Worm (Caenorhabditis elegans): Measurements from ENCODE around the gene ulp-3.

The ulp-3 gene

DNA sequence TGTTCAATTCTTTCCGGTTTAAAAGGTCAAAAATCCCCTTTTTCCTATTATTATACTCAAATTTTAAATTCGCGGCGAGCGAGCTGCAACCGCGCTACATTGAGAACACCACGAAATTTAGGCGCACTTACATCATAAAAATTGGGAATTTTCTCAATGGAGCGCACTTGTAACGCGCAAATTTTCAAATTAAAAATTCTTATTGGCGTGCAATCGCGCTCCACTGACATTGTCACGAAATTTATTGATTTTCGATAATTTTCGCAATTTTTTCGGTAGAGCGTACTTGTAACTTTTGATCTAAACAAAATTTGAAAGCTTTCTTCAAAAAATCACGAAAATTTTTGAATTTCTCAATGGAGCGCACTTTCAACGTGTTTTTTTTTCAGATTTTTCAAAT is at the start of gene ulp-3:
Gene ulp-3, plus strand, starts transcription at position 388 of the 400 bp plus-strand sequence.
- TF ChIP-seq unc-62 (GFP tag; optimal IDR thresholded peaks at IDR 0.05), result no peak

DNA sequence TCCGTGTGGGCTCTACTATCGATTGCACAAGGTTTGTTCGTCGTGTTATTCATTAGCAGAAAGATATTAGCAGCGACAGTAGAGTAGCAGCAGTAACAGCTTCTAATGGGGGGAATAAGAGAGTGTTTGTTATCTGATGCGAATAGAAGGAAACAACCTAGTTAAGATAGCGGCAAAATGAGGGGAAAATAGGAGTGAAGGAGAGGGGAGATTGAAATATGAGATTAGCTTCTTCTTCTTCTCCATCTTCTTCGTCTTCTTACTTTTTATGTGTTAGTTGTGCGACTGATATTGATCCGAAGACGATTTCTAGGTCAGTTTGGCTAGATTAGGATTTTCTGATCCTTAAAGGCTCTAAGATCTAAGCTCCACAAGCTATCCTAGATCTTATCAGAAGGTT is 48.5 kb upstream of the ulp-3 start:
- no peak for TF ChIP-seq unc-62 (GFP tag; optimal IDR thresholded peaks at IDR 0.05)

DNA sequence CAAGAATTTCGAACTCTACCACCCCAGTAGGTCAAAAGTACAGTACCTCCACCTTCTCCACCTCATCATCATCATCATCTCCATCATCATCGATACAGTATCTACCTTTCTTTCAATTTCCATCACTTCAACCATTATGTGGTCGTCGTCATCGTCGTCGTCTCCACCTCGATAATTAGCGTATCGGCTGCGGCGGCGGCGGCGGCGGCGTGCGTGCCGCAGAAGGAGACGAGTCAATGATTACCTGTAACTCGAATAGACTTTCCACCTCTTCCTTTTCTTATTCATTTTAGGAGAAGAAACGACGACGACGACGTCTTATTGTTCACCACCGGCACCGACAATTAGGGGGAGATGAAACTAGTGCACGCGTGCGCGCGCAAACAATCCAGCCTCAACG is 47.9 kb upstream of the ulp-3 start:
- no peak for TF ChIP-seq unc-62 (GFP tag; optimal IDR thresholded peaks at IDR 0.05)

DNA sequence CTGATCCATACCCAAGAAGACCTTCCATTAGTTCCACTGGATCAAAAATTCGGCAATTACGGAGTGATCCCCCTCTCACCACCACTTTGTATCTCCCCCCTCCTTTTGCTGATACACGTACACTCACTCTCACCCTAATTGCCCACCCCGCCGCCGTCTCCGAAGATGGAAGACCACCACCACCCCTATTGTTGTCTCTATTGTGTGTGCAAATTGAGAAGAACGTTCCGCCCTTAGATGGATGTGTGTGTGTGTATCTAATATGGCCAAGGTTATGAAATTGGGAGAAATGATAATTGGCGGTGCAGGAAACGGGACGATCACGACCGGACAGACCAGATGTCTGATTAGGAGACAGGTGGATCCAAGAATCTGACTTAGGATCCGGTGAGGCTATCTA is 47.2 kb upstream of the ulp-3 start:
- no peak for TF ChIP-seq unc-62 (GFP tag; optimal IDR thresholded peaks at IDR 0.05)

DNA sequence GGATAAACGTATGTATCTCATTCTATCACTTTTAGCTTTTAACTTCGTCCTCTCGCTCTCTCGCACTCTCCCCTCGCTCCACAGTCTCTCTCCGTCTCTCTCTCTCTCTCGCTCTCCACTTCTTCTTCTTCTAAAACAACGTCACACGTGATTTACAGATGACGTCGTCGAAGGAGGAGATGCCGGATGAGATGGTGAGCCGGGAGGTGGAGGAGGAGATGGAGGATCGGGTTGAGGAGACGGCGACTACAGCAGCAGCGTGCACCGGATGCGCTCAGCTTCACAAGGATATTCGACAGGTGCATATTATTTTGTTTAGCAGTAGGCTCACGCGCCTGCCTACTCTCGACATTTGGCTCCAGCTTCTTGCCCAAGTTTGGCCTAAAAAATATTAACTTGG is 45.6 kb upstream of the ulp-3 start, which contains the start of gene elt-6:
Gene elt-6, plus strand, starts transcription at position 159 of the 400 bp plus-strand sequence.
- no peak for TF ChIP-seq unc-62 (GFP tag; optimal IDR thresholded peaks at IDR 0.05)

DNA sequence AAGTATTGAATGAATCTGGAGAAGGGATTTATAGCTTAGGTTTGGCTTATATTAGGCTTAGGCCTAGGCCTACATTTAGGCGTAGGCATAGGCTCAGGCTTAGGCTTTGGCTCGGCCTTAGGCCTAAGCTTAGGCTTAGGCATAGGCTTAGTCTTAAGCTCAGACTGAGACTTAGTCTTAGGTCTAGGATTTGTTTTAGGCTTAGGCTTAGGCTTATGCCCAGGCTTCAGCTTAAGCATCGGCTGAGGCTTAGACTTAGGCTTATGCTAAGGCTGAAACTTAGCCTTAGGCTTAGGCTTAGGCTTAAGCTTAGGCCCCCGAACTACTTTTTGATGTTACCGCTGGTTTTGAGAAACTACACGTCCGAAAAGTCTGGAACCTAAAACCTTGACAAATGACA is 42.9 kb upstream of the ulp-3 start:
- no peak for TF ChIP-seq unc-62 (GFP tag; optimal IDR thresholded peaks at IDR 0.05)

DNA sequence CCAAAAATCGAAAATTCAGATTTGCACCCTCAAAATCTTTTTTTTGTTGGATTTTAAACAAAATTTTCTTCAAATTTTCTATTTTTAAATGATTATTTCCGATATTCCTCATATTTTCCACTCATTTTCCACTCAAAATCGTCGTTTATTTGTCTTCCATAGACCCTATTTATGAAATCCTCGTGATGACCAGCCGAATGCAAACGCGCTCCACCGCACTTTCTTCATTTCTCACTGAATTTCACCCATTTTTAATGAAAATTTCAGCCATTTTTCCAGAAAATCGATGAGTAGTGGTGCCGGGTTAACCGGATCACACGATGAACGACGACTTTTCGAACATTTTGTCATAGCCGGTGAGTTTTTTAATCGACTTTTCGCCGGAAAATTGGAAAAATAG is 39.7 kb upstream of the ulp-3 start, which contains the start of gene denn-4:
Gene denn-4, plus strand, starts transcription at position 280 of the 400 bp plus-strand sequence.
- TF ChIP-seq unc-62 (GFP tag; optimal IDR thresholded peaks at IDR 0.05), result no peak

DNA sequence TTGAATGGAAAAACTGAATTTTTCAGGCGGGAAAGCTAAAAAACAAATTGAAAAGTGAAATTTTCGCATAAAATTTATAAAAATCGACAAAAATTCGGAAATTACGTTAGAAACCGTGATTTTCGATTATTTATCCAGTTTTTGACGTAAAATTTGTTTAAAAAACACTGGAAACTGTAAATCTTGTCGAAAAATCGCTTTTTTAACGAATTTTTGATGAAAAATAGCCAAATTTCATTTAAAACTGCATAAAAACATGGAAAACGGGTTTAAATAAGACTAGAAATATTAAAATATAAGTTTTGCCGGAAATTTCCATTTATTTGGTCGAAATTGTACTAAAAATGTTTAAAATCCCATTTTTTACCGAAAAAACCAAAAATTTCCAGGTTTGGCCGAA is 39.3 kb upstream of the ulp-3 start:
- TF ChIP-seq unc-62 (GFP tag; optimal IDR thresholded peaks at IDR 0.05), result no peak

DNA sequence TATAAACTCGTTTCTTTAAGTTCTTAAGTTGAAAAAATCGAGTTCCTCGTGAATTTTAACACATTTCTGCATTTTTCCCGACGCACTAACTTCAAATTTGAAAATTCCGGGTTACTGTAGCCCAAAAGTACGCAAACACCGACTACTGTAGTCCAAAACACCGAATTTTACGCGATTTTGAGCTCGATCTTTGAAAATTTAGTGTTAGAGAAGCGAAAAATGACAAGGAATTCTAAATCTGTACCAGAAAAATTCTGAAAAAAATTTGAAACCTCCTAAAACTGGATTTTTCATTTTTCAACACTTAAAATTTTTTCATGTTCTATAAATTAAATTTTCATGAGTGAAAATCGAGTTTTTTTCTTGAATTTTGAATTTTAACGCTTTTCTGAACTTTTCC is 18.2 kb upstream of the ulp-3 start:
- TF ChIP-seq unc-62 (GFP tag; optimal IDR thresholded peaks at IDR 0.05), result no peak

DNA sequence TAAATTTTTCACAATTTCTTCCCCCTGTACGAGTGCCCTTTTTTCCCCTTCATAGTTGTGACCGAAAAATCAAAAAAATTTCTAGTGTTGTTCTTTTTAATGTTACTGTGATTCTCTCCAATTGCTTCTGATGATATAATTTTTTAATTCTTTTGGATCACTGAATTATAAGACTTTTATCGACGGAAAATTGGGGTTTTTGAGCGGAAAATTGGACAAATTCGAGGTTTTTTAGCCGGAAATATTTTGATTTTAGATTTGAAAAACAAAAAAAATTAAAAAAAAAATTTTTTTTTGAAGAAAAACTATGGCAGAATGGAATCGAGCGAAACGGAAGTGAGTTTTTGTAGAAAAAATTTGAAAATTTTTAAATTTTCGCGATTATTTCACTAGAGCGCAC is 15.5 kb upstream of the ulp-3 start, which contains the start of gene tsen-54:
Gene tsen-54, plus strand, starts transcription at position 301 of the 400 bp plus-strand sequence.
- TF ChIP-seq unc-62 (GFP tag; optimal IDR thresholded peaks at IDR 0.05), result no peak

DNA sequence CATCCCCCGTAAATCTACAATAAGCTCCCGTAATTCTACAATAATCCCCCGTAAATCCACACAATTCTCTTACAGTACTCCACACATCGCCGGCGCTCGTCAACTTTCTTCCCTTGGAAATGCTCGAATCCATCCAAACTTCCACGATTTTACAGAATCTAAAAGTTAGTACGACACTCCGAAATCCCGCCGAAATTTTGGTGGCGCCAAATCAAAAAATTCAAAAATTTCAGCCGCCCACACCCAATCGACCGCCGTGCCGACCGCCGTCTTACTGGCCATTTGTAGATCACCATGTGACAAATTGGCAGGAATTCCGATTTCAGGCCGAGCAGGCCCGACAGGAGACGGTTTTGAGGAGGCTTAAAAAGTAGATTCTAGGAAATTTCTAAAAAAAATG is 11.1 kb upstream of the ulp-3 start:
- no peak for TF ChIP-seq unc-62 (GFP tag; optimal IDR thresholded peaks at IDR 0.05)

DNA sequence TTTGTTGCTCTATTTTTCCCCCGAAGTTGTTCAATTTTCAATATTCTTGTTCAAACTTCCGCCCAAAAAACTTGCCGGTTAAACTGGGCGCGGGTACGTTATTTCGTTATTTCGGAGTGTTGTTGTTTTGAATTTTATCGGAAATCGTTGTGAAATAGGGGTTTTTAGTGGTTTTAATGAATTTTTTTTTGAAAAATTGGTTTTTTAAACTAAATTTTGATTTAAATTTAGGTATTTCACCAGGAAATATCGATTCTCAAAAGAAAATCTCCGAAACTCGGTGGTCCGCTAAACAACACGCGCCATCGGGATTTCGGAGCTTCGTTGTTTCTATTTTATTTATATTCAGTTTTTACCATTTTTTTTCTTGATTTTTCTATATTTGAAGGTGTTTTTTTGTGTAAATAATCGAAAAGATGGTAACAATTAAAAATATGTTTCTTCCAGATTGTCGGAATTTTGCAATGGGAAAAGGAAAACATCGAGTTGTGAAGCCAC is 10.3 kb upstream of the ulp-3 start, which contains the start of gene F52C12.2:
Gene F52C12.2, plus strand, starts transcription at position 448 of the 498 bp plus-strand sequence.
- TF ChIP-seq unc-62 (GFP tag; optimal IDR thresholded peaks at IDR 0.05), result no peak

DNA sequence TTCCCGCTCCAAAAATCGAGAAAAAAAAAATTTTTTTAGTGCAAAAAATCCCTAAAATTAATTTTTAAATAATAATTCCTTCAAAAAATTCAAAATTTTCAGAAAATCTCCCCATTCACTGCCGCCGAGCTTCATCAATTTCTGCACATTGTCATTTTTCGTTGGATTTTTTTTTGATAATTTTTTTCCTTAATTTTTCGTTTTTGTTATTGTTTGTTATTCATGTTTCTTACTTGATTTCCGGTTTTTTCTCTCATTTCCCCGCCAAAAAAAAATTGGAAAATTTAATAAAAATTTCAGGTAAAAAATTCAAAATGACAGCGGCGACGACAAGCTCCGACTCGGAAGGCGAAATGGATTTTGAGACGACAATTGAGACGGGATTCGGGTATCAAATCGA is 7.0 kb upstream of the ulp-3 start, which contains the start of gene F52C12.6:
Gene F52C12.6, plus strand, starts transcription at position 301 of the 400 bp plus-strand sequence.
- TF ChIP-seq unc-62 (GFP tag; optimal IDR thresholded peaks at IDR 0.05), result no peak

DNA sequence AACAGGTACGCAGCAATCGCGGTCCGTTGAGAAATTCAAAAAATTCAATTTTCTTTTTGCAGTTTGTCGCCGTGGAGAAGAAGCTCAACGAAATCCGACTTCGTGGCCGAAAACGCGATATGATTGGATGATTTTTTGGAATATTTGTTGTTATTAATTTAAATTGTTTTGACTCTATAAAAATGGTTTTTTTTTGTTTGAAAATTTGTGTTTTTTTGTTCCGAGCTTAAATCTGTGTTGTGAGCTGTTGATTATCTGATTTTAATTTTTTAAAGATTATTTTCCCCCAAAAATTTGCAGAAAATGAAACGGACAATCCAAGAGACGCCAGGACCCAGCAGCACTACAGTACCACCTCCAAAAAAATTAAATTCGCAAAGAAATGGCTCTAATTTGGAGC is 3.9 kb upstream of the ulp-3 start, which contains the start of gene tdpo-1:
Gene tdpo-1, plus strand, starts transcription at position 301 of the 400 bp plus-strand sequence.
- no peak for TF ChIP-seq unc-62 (GFP tag; optimal IDR thresholded peaks at IDR 0.05)

DNA sequence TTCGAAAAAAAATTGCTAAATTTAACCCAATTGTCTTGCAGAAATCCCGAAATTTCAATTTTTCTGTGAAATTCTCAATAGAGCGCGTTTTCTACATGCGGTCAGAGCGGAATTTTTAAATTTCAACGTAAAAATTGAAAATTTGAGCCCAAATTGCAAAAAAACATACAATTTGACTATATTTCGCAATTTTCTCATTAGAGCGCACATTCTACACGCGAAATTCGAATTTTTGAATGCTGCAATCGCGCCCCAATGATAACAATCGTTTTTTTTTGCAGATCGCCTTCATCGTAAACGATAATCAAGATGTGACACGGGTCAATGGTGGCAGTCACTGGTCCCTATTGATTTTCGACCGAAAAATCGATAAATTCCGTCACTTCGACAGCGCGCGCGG is 623 bp downstream of the ulp-3 start:
- no peak for TF ChIP-seq unc-62 (GFP tag; optimal IDR thresholded peaks at IDR 0.05)

DNA sequence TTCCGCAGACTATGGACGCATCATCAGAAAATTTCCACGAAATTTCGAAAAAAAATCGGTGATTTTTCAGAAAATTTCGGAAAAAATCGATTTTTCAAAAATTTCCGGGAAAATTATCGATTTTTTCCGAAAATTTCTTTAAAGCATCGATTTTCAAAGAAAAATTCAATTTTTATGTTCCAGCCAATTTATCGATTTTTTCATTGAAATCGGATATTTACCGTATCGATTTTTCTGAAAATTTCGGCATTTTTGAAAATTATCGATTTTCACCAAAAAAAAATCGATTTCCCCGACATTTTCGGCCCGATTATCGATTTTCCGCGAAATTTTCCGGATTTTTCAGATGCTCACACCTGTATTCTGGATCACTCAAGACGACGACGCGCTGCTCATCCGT is 1.7 kb downstream of the ulp-3 start, which contains the start of gene Y48A5A.1:
Gene Y48A5A.1, plus strand, starts transcription at position 347 of the 400 bp plus-strand sequence.
- no peak for TF ChIP-seq unc-62 (GFP tag; optimal IDR thresholded peaks at IDR 0.05)

DNA sequence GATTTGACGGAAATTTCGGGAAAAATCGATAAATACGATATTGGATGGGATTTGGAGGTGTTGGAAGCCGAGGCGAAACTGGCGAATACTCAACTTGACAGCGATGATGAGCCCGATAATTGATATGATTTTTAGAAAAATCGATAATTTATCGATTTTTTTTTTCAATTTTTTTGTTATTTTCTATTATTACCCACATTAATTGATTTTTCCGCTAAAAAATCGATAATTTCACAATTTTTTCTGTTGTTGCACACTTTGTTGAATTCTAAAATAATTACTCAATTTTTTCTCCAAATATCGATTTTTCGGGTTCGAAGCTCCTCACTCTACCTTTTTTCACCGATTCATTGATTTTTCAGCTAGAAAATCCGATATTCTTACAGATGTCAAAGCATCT is 5.9 kb downstream of the ulp-3 start, which contains the start of gene Y48A5A.3:
Gene Y48A5A.3, plus strand, starts transcription at position 385 of the 400 bp plus-strand sequence.
- TF ChIP-seq unc-62 (GFP tag; optimal IDR thresholded peaks at IDR 0.05), result no peak

DNA sequence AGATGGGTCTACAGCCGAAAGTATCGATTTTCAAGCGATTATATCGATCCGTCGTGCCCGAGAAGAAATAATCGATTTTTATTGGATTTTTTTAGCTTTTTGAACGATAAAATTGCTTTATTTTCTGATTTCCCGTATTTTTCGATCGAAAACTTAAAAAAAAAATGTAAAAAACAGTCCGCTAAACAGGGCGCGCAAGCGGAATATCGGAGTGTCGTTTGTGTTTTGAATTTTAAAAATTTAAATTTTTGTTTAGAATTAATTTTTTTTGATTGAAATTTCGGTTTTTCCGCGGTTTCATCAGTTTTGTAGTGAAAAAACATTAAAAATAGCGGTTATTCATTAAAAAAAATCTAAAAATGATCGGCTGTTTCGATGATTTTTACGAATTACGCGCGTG is 6.7 kb downstream of the ulp-3 start:
- TF ChIP-seq unc-62 (GFP tag; optimal IDR thresholded peaks at IDR 0.05), result no peak
